Worm (Caenorhabditis elegans) whole organism, L2 larva: ENCODE data around the gene catp-8.

Experiments used
- C34F6.9 ChIP-seq: fragments of 150-350 bp; optimal IDR thresholded peaks from 2 replicates; lab custom pipeline; 2014; ENCODE audit warnings: missing biosample characterization, missing genetic modification characterization
- F13H6.1 ChIP-seq: sonication (generic microtip); optimal IDR thresholded peaks from 2 replicates; lab custom pipeline; 2016; ENCODE audit warnings: missing genetic modification characterization, missing compliant biosample characterization
- R02D3.7 ChIP-seq: fragments of 150-350 bp; optimal IDR thresholded peaks from 2 replicates; lab custom pipeline; 2014; ENCODE audit warnings: missing biosample characterization, missing genetic modification characterization
- Y55F3AM.14 ChIP-seq: fragments of 200-800 bp; sonication (Bioruptor generic); optimal IDR thresholded peaks from 2 replicates; lab custom pipeline; 2018; ENCODE audit warnings: mild to moderate bottlenecking, missing genetic modification characterization, missing compliant biosample characterization
- ZK546.5 ChIP-seq: sonication (generic microtip); optimal IDR thresholded peaks from 2 replicates; lab custom pipeline; 2017; ENCODE audit warnings: missing biosample characterization, missing genetic modification characterization
- aly-2 ChIP-seq: fragments of 150-350 bp; optimal IDR thresholded peaks from 2 replicates; lab custom pipeline; 2014; ENCODE audit warnings: missing biosample characterization, missing genetic modification characterization
- ama-1 ChIP-seq: fragments of 150-350 bp; optimal IDR thresholded peaks from 2 replicates; lab custom pipeline; 2018; ENCODE audit warnings: inconsistent platforms
- blmp-1 ChIP-seq: sonication (generic microtip); optimal IDR thresholded peaks from 2 replicates; lab custom pipeline; 2017; ENCODE audit warnings: missing genetic modification characterization, mild to moderate bottlenecking, missing compliant biosample characterization, antibody characterized with exemption, moderate library complexity; ENCODE audit not compliant: insufficient read depth
- ceh-16 ChIP-seq: fragments of 150-350 bp; optimal IDR thresholded peaks from 2 replicates; lab custom pipeline; 2014; ENCODE audit warnings: missing biosample characterization, missing genetic modification characterization
- crh-2 ChIP-seq: sonication (generic microtip); optimal IDR thresholded peaks from 2 replicates; lab custom pipeline; 2017; ENCODE audit warnings: missing biosample characterization, missing genetic modification characterization
- dmd-4 ChIP-seq: sonication (generic microtip); optimal IDR thresholded peaks from 2 replicates; lab custom pipeline; 2017; ENCODE audit warnings: missing biosample characterization, missing genetic modification characterization
- elt-1 ChIP-seq: fragments of 150-350 bp; optimal IDR thresholded peaks from 2 replicates; lab custom pipeline; 2014; ENCODE audit warnings: missing biosample characterization, missing genetic modification characterization
- fos-1 ChIP-seq: fragments of 150-350 bp; optimal IDR thresholded peaks from 2 replicates; lab custom pipeline; 2014; ENCODE audit warnings: missing biosample characterization, missing genetic modification characterization
- gmeb-1 ChIP-seq: fragments of 150-350 bp; optimal IDR thresholded peaks from 2 replicates; lab custom pipeline; 2014; ENCODE audit warnings: missing biosample characterization, missing genetic modification characterization
- lin-11 ChIP-seq: fragments of 150-350 bp; sonication (generic microtip); optimal IDR thresholded peaks from 2 replicates; lab custom pipeline; 2014; ENCODE audit warnings: missing biosample characterization, missing genetic modification characterization, inconsistent platforms, mixed read lengths
- lin-13 ChIP-seq: fragments of 150-350 bp; optimal IDR thresholded peaks from 2 replicates; lab custom pipeline; 2014; ENCODE audit warnings: missing biosample characterization, missing genetic modification reagents, missing genetic modification characterization
- mab-5 ChIP-seq: fragments of 150-350 bp; optimal IDR thresholded peaks from 2 replicates; lab custom pipeline; 2014; ENCODE audit warnings: missing biosample characterization, missing genetic modification characterization
- mbf-1 ChIP-seq: sonication (generic microtip); optimal IDR thresholded peaks from 2 replicates; lab custom pipeline; 2017; ENCODE audit warnings: missing biosample characterization, missing genetic modification characterization
- mdl-1 ChIP-seq, 2 experiments: fragments of 150-350 bp in 1 of 2; sonication (generic microtip) in 1 of 2; optimal IDR thresholded peaks; 2 replicates each; lab custom pipeline; 2017; ENCODE audit warnings: missing biosample characterization in 2 of 2, missing genetic modification characterization in 2 of 2
- nhr-10 ChIP-seq: sonication (generic microtip); optimal IDR thresholded peaks from 2 replicates; lab custom pipeline; 2017; ENCODE audit warnings: missing biosample characterization, missing genetic modification characterization
- nhr-11 ChIP-seq: fragments of 150-350 bp; optimal IDR thresholded peaks from 2 replicates; lab custom pipeline; 2014; ENCODE audit warnings: missing biosample characterization, missing genetic modification characterization
- nhr-12 ChIP-seq: fragments of 150-350 bp; optimal IDR thresholded peaks from 2 replicates; lab custom pipeline; 2014; ENCODE audit warnings: missing biosample characterization, missing genetic modification characterization
- nhr-129 ChIP-seq: fragments of 150-350 bp; optimal IDR thresholded peaks from 2 replicates; lab custom pipeline; 2014; ENCODE audit warnings: missing biosample characterization, missing genetic modification characterization
- nhr-21 ChIP-seq: fragments of 150-350 bp; optimal IDR thresholded peaks from 2 replicates; lab custom pipeline; 2014; ENCODE audit warnings: missing biosample characterization, missing genetic modification characterization
- nhr-23 ChIP-seq: fragments of 150-350 bp; optimal IDR thresholded peaks from 2 replicates; lab custom pipeline; 2014; ENCODE audit warnings: missing biosample characterization, missing genetic modification reagents, missing genetic modification characterization
- nhr-237 ChIP-seq: fragments of 150-350 bp; optimal IDR thresholded peaks from 2 replicates; lab custom pipeline; 2014; ENCODE audit warnings: missing biosample characterization, missing genetic modification characterization
- nhr-25 ChIP-seq: fragments of 150-350 bp; sonication (generic microtip); optimal IDR thresholded peaks from 3 replicates; lab custom pipeline; 2014; ENCODE audit warnings: missing biosample characterization, missing genetic modification characterization
- nhr-6 ChIP-seq: fragments of 150-350 bp; optimal IDR thresholded peaks from 2 replicates; lab custom pipeline; 2014; ENCODE audit warnings: missing biosample characterization, missing genetic modification characterization
- nhr-77 ChIP-seq: fragments of 150-350 bp; optimal IDR thresholded peaks from 2 replicates; lab custom pipeline; 2014; ENCODE audit warnings: missing biosample characterization, missing genetic modification characterization
- peb-1 ChIP-seq: fragments of 150-350 bp; optimal IDR thresholded peaks from 2 replicates; lab custom pipeline; 2014; ENCODE audit warnings: missing biosample characterization, missing genetic modification characterization
- sem-4 ChIP-seq: fragments of 150-350 bp; optimal IDR thresholded peaks from 2 replicates; lab custom pipeline; 2014; ENCODE audit warnings: missing biosample characterization, missing genetic modification reagents, missing genetic modification characterization
- skn-1 ChIP-seq: sonication (generic microtip); optimal IDR thresholded peaks from 2 replicates; lab custom pipeline; 2017; ENCODE audit warnings: missing biosample characterization, missing genetic modification characterization
- sma-3 ChIP-seq: sonication (generic microtip); optimal IDR thresholded peaks from 2 replicates; lab custom pipeline; 2016; ENCODE audit warnings: missing genetic modification reagents, missing genetic modification characterization, missing compliant biosample characterization
- sma-9 ChIP-seq, 2 experiments: fragments of 150-350 bp in 1 of 2; sonication (generic microtip) in 1 of 2; optimal IDR thresholded peaks; 2 replicates each; lab custom pipeline; 2014 to 2016; ENCODE audit warnings: missing genetic modification characterization in 2 of 2, mild to moderate bottlenecking in 1 of 2, missing biosample characterization in 1 of 2, missing compliant biosample characterization in 1 of 2, missing genetic modification reagents in 1 of 2, moderate library complexity in 1 of 2
- snpc-4 ChIP-seq: fragments of 150-350 bp; optimal IDR thresholded peaks from 2 replicates; lab custom pipeline; 2014; ENCODE audit warnings: missing biosample characterization, missing genetic modification characterization
- unc-62 ChIP-seq: fragments of 150-350 bp; optimal IDR thresholded peaks from 2 replicates; lab custom pipeline; 2014; ENCODE audit warnings: missing biosample characterization, missing genetic modification reagents, missing genetic modification characterization
- zag-1 ChIP-seq: fragments of 150-350 bp; optimal IDR thresholded peaks from 2 replicates; lab custom pipeline; 2014; ENCODE audit warnings: missing biosample characterization, missing genetic modification characterization
- ztf-11 ChIP-seq: sonication (generic microtip); optimal IDR thresholded peaks from 2 replicates; lab custom pipeline; 2017; ENCODE audit warnings: missing biosample characterization, missing genetic modification characterization
- ztf-4 ChIP-seq: fragments of 150-350 bp; optimal IDR thresholded peaks from 2 replicates; lab custom pipeline; 2014; ENCODE audit warnings: missing biosample characterization, missing genetic modification characterization

Gene catp-8

ce11 chrIV:11494924-11495323, 15.9 kb upstream of the catp-8 start (continued):
- TF ChIP-seq sma-9 (GFP tag; optimal IDR thresholded peaks at IDR 0.05; lab: Kevin White, UChicago) (peak; percentile 28), sma-9 (tag; optimal IDR thresholded peaks at IDR 0.05; lab: Kevin White, UChicago) (no peak), skn-1 (no peak), lin-11 (tag; lab: Kevin White, UChicago) (no peak), mab-5 (tag; lab: Kevin White, UChicago) (no peak), ama-1 (lab: Kevin White, UChicago) (no peak), fos-1 (tag; lab: Kevin White, UChicago) (no peak), nhr-10 (tag; lab: Kevin White, UChicago) (no peak), nhr-25 (no peak), blmp-1 (tag; lab: Kevin White, UChicago) (no peak), aly-2 (tag; lab: Kevin White, UChicago) (no peak), ztf-4 (no peak), nhr-77 (tag; lab: Kevin White, UChicago) (no peak), gmeb-1 (tag; lab: Kevin White, UChicago) (no peak)
- TF ChIP-seq, all 48 proteins: peak for 10

- TF ChIP-seq sem-4 (peak; percentile 5), nhr-21 (tag; lab: Kevin White, UChicago) (peak; percentile 9), crh-2 (tag; lab: Kevin White, UChicago) (no peak)
These were observed 14.8 kb upstream of the catp-8 start for ce11 chrIV:11493899-11494298.

- TF ChIP-seq nhr-129 (tag; lab: Kevin White, UChicago) (no peak), nhr-23 (tag; lab: Kevin White, UChicago) (no peak), sem-4 (no peak), elt-1 (no peak), skn-1 (no peak), ceh-16 (tag; lab: Kevin White, UChicago) (no peak), mdl-1 (tag; optimal IDR thresholded peaks at IDR 0.05; lab: Kevin White, UChicago) (no peak), ztf-11 (tag; lab: Kevin White, UChicago) (no peak), peb-1 (tag; lab: Kevin White, UChicago) (no peak), C34F6.9 (tag; lab: Kevin White, UChicago) (no peak), dmd-4 (tag; lab: Kevin White, UChicago) (no peak), nhr-12 (tag; lab: Kevin White, UChicago) (no peak), nhr-237 (tag; lab: Kevin White, UChicago) (no peak), nhr-6 (no peak), F13H6.1 (tag; lab: Kevin White, UChicago) (no peak), ZK546.5 (tag; lab: Kevin White, UChicago) (no peak), fos-1 (tag; lab: Kevin White, UChicago) (no peak), nhr-11 (tag; lab: Kevin White, UChicago) (no peak), nhr-10 (tag; lab: Kevin White, UChicago) (no peak)
These were observed 13.3 kb upstream of the catp-8 start for ce11 chrIV:11492345-11492744.

ce11 chrIV:11491422-11491821, 12.4 kb upstream of the catp-8 start:
- no peak for TF ChIP-seq ZK546.5 (tag; lab: Kevin White, UChicago)
- TF ChIP-seq nhr-129 (tag; lab: Kevin White, UChicago) = peak; percentile 11
- TF ChIP-seq unc-62 (GFP tag; lab: Kevin White, UChicago) = no peak
- peak; percentile 47 for TF ChIP-seq nhr-21 (tag; lab: Kevin White, UChicago)
- no peak for TF ChIP-seq gmeb-1 (tag; lab: Kevin White, UChicago)
- TF ChIP-seq sma-3 = peak; percentile 70
- TF ChIP-seq sma-9 (GFP tag; optimal IDR thresholded peaks at IDR 0.05; lab: Kevin White, UChicago) = peak; percentile 32
- TF ChIP-seq sma-9 (tag; optimal IDR thresholded peaks at IDR 0.05; lab: Kevin White, UChicago) = no peak
- no peak for TF ChIP-seq lin-13
- TF ChIP-seq snpc-4 = no peak
- TF ChIP-seq blmp-1 (tag; lab: Kevin White, UChicago) = peak; percentile 77
- TF ChIP-seq nhr-6 = no peak
- TF ChIP-seq zag-1 (tag; lab: Kevin White, UChicago) = no peak
- TF ChIP-seq R02D3.7 (tag; lab: Kevin White, UChicago) = no peak
- no peak for TF ChIP-seq dmd-4 (tag; lab: Kevin White, UChicago)
- TF ChIP-seq ztf-4 = peak; percentile 17
- TF ChIP-seq nhr-23 (tag; lab: Kevin White, UChicago) = no peak
- TF ChIP-seq nhr-77 (tag; lab: Kevin White, UChicago) = no peak
- TF ChIP-seq nhr-25 = peak; percentile 78
- no peak for TF ChIP-seq nhr-237 (tag; lab: Kevin White, UChicago)
- TF ChIP-seq ceh-16 (tag; lab: Kevin White, UChicago) = no peak
- TF ChIP-seq mbf-1 (tag; lab: Kevin White, UChicago) = no peak
- TF ChIP-seq Y55F3AM.14 = peak; percentile 41
- TF ChIP-seq fos-1 (tag; lab: Kevin White, UChicago) = peak; percentile 56
- TF ChIP-seq mdl-1 (tag; optimal IDR thresholded peaks at IDR 0.05; lab: Kevin White, UChicago) = no peak
- no peak for TF ChIP-seq ama-1 (lab: Kevin White, UChicago)
